Worm (Caenorhabditis elegans): ENCODE data around the gene gld-3.

- TF ChIP-seq mdl-1 (tag; optimal IDR thresholded peaks at IDR 0.05) (no peak), egl-27 (tag; optimal IDR thresholded peaks at IDR 0.05) (no peak), nhr-237 (tag; optimal IDR thresholded peaks at IDR 0.05) (no peak), nhr-76 (tag; optimal IDR thresholded peaks at IDR 0.05) (no peak), snpc-4 (tag; optimal IDR thresholded peaks at IDR 0.05) (no peak), F44E2.7 (GFP tag; IDR thresholded peaks at IDR 0.05) (no peak)
These were observed 9.6 kb upstream of the gld-3 start, which contains the start of gene F10E7.11 for ce11 chrII:7122661-7123418.

All from whole organism, L4 larva.